Worm (Caenorhabditis elegans) whole organism, L3 larva: Measurements from ENCODE around the gene F19F10.3.
"Not testable (repeated sequence)": the region's sequence is repeated elsewhere in the genome, so short reads cannot be mapped to it uniquely, and the experiment has no call there.

ENCODE experiments used
- R02D3.7 ChIP-seq: fragments of 150-350 bp; optimal IDR thresholded peaks from 2 replicates; lab custom pipeline; 2014; ENCODE audit warnings: missing biosample characterization, missing genetic modification characterization
- ZK546.5 ChIP-seq: sonication (generic microtip); optimal IDR thresholded peaks from 2 replicates; lab custom pipeline; 2017; ENCODE audit warnings: missing biosample characterization, missing genetic modification characterization
- ama-1 ChIP-seq: fragments of 150-350 bp; optimal IDR thresholded peaks from 2 replicates; lab custom pipeline; 2018
- ceh-16 ChIP-seq: sonication (generic microtip); optimal IDR thresholded peaks from 2 replicates; lab custom pipeline; 2017; ENCODE audit warnings: missing biosample characterization, missing genetic modification characterization
- ceh-28 ChIP-seq: fragments of 150-350 bp; optimal IDR thresholded peaks from 2 replicates; lab custom pipeline; 2014; ENCODE audit warnings: missing biosample characterization, missing genetic modification reagents, missing genetic modification characterization
- ceh-82 ChIP-seq: fragments of 150-350 bp; optimal IDR thresholded peaks from 2 replicates; lab custom pipeline; 2014; ENCODE audit warnings: missing biosample characterization, missing genetic modification characterization
- daf-12 ChIP-seq: fragments of 150-350 bp; optimal IDR thresholded peaks from 2 replicates; lab custom pipeline; 2014; ENCODE audit warnings: missing biosample characterization, missing genetic modification reagents, missing genetic modification characterization
- egl-27 ChIP-seq: sonication (generic microtip); optimal IDR thresholded peaks from 4 replicates; lab custom pipeline; 2017; ENCODE audit warnings: missing biosample characterization, missing genetic modification reagents, missing genetic modification characterization
- egl-5 ChIP-seq: fragments of 150-350 bp; optimal IDR thresholded peaks from 2 replicates; lab custom pipeline; 2017; ENCODE audit warnings: missing biosample characterization, missing genetic modification reagents, missing genetic modification characterization, inconsistent platforms
- elt-2 ChIP-seq: sonication (generic microtip); optimal IDR thresholded peaks from 2 replicates; lab custom pipeline; 2016; ENCODE audit warnings: missing genetic modification reagents, mild to moderate bottlenecking, missing genetic modification characterization, missing compliant biosample characterization
- elt-3 ChIP-seq, 3 experiments: fragments of 150-350 bp in 1 of 3; sonication (generic microtip) in 2 of 3; optimal IDR thresholded peaks; 2 replicates in 2 of 3; 4 replicates in 1 of 3; lab custom pipeline; 2014 to 2017; ENCODE audit warnings: missing biosample characterization in 3 of 3, missing genetic modification characterization in 3 of 3
- eor-1 ChIP-seq, 2 experiments: fragments of 150-350 bp; optimal IDR thresholded peaks; 2 replicates each; lab custom pipeline; 2014 to 2018; ENCODE audit warnings: missing biosample characterization in 2 of 2, missing genetic modification characterization in 2 of 2
- fkh-10 ChIP-seq: sonication (generic microtip); optimal IDR thresholded peaks from 2 replicates; lab custom pipeline; 2017; ENCODE audit warnings: missing biosample characterization, missing genetic modification reagents, missing genetic modification characterization
- fos-1 ChIP-seq: fragments of 150-350 bp; optimal IDR thresholded peaks from 2 replicates; lab custom pipeline; 2014; ENCODE audit warnings: missing biosample characterization, missing genetic modification characterization
- hmg-11 ChIP-seq: sonication (generic microtip); optimal IDR thresholded peaks from 2 replicates; lab custom pipeline; 2016; ENCODE audit warnings: missing genetic modification characterization, missing compliant biosample characterization
- jun-1 ChIP-seq: fragments of 150-350 bp; optimal IDR thresholded peaks from 2 replicates; lab custom pipeline; 2014; ENCODE audit warnings: missing biosample characterization, missing genetic modification reagents, missing genetic modification characterization
- lin-15B ChIP-seq: fragments of 150-350 bp; optimal IDR thresholded peaks from 2 replicates; lab custom pipeline; 2014; ENCODE audit warnings: missing biosample characterization, missing genetic modification characterization
- lsy-12 ChIP-seq: sonication (generic microtip); optimal IDR thresholded peaks from 2 replicates; lab custom pipeline; 2016; ENCODE audit warnings: mild to moderate bottlenecking, missing genetic modification characterization, missing compliant biosample characterization
- mdl-1 ChIP-seq: fragments of 150-350 bp; optimal IDR thresholded peaks from 2 replicates; lab custom pipeline; 2014; ENCODE audit warnings: missing biosample characterization, missing genetic modification characterization
- mml-1 ChIP-seq: fragments of 150-350 bp; sonication (generic microtip); optimal IDR thresholded peaks from 3 replicates; lab custom pipeline; 2014; ENCODE audit warnings: missing biosample characterization, missing genetic modification characterization
- nfya-1 ChIP-seq: sonication (generic microtip); optimal IDR thresholded peaks from 2 replicates; lab custom pipeline; 2017; ENCODE audit warnings: missing genetic modification characterization, mild to moderate bottlenecking, missing compliant biosample characterization, antibody characterized with exemption, moderate library complexity; ENCODE audit not compliant: insufficient read depth
- nhr-23 ChIP-seq: fragments of 150-350 bp; optimal IDR thresholded peaks from 2 replicates; lab custom pipeline; 2014; ENCODE audit warnings: missing biosample characterization, missing genetic modification reagents, missing genetic modification characterization
- nhr-237 ChIP-seq: fragments of 150-350 bp; optimal IDR thresholded peaks from 2 replicates; lab custom pipeline; 2014; ENCODE audit warnings: missing biosample characterization, missing genetic modification characterization
- nhr-25 ChIP-seq: sonication (generic microtip); optimal IDR thresholded peaks from 2 replicates; lab custom pipeline; 2017; ENCODE audit warnings: missing biosample characterization, missing genetic modification characterization
- nhr-43 ChIP-seq: sonication (generic microtip); optimal IDR thresholded peaks from 2 replicates; lab custom pipeline; 2016; ENCODE audit warnings: mild to moderate bottlenecking, missing genetic modification characterization, missing compliant biosample characterization; ENCODE audit not compliant: poor library complexity, severe bottlenecking
- nhr-67 ChIP-seq: fragments of 150-350 bp; optimal IDR thresholded peaks from 2 replicates; lab custom pipeline; 2014; ENCODE audit warnings: missing biosample characterization, missing genetic modification characterization
- nhr-76 ChIP-seq: fragments of 150-350 bp; sonication (generic microtip); optimal IDR thresholded peaks from 5 replicates; lab custom pipeline; 2014; ENCODE audit warnings: missing biosample characterization, missing genetic modification characterization
- pqm-1 ChIP-seq: fragments of 150-350 bp; optimal IDR thresholded peaks from 2 replicates; lab custom pipeline; 2017; ENCODE audit warnings: missing biosample characterization, missing genetic modification characterization, inconsistent platforms
- sea-2 ChIP-seq: fragments of 150-350 bp; sonication (generic microtip); optimal IDR thresholded peaks from 4 replicates; lab custom pipeline; 2014; ENCODE audit warnings: missing biosample characterization, missing genetic modification reagents, missing genetic modification characterization
- skn-1 ChIP-seq: fragments of 150-350 bp; optimal IDR thresholded peaks from 2 replicates; lab custom pipeline; 2014; ENCODE audit warnings: missing biosample characterization, missing genetic modification characterization
- snpc-4 ChIP-seq: fragments of 150-350 bp; optimal IDR thresholded peaks from 2 replicates; lab custom pipeline; 2014; ENCODE audit warnings: missing biosample characterization, missing genetic modification characterization
- tbx-2 ChIP-seq: sonication (generic microtip); optimal IDR thresholded peaks from 2 replicates; lab custom pipeline; 2016; ENCODE audit warnings: mild to moderate bottlenecking, missing genetic modification characterization, missing compliant biosample characterization
- unc-39 ChIP-seq: sonication (generic microtip); optimal IDR thresholded peaks from 4 replicates; lab custom pipeline; 2017; ENCODE audit warnings: missing biosample characterization, missing genetic modification characterization
- unc-62 ChIP-seq: fragments of 150-350 bp; sonication (generic microtip); optimal IDR thresholded peaks from 4 replicates; lab custom pipeline; 2014; ENCODE audit warnings: missing biosample characterization, missing genetic modification reagents, missing genetic modification characterization
- zag-1 ChIP-seq: fragments of 150-350 bp; optimal IDR thresholded peaks from 2 replicates; lab custom pipeline; 2014; ENCODE audit warnings: missing biosample characterization, missing genetic modification characterization
- ztf-11 ChIP-seq: fragments of 150-350 bp; optimal IDR thresholded peaks from 2 replicates; lab custom pipeline; 2014; ENCODE audit warnings: missing biosample characterization, missing genetic modification characterization

F19F10.3 gene

ce11 chrV:7551821-7552220, at the start of gene F19F10.3:
TSS of gene F19F10.3 (plus strand) at chrV:7552121.
- TF ChIP-seq mml-1 (tag; lab: Kevin White, UChicago) (no peak), jun-1 (tag; lab: Kevin White, UChicago) (no peak), nhr-43 (tag; lab: Kevin White, UChicago) (no peak), nfya-1 (tag; lab: Kevin White, UChicago) (no peak), egl-5 (no peak), egl-27 (tag; lab: Kevin White, UChicago) (no peak), tbx-2 (no peak), elt-2 (tag; lab: Kevin White, UChicago) (no peak), nhr-67 (tag; lab: Kevin White, UChicago) (no peak), ztf-11 (tag; lab: Kevin White, UChicago) (no peak), mdl-1 (tag; lab: Kevin White, UChicago) (no peak), unc-39 (tag; lab: Kevin White, UChicago) (no peak), ama-1 (lab: Kevin White, UChicago) (no peak), R02D3.7 (no peak), fos-1 (tag; lab: Kevin White, UChicago) (no peak)

ce11 chrV:7504271-7504670, 47.6 kb upstream of the F19F10.3 start, which contains the start of gene srh-229:
TSS of gene srh-229 (minus strand) at chrV:7504371.
- TF ChIP-seq unc-39 (tag; lab: Kevin White, UChicago) (no peak), tbx-2 (no peak), mml-1 (tag; lab: Kevin White, UChicago) (no peak), nhr-67 (tag; lab: Kevin White, UChicago) (no peak), elt-2 (tag; lab: Kevin White, UChicago) (no peak), hmg-11 (tag; lab: Kevin White, UChicago) (no peak), daf-12 (no peak), ceh-16 (tag; lab: Kevin White, UChicago) (no peak), ZK546.5 (tag; lab: Kevin White, UChicago) (no peak)

ce11 chrV:7506207-7506606, 45.7 kb upstream of the F19F10.3 start:
- TF ChIP-seq jun-1 (tag; lab: Kevin White, UChicago) (no peak), elt-2 (tag; lab: Kevin White, UChicago) (peak; percentile 23), ceh-28 (tag; lab: Kevin White, UChicago) (no peak), nhr-43 (tag; lab: Kevin White, UChicago) (peak; percentile 25), sea-2 (GFP tag; lab: Kevin White, UChicago) (no peak), ceh-16 (tag; lab: Kevin White, UChicago) (no peak), tbx-2 (no peak), zag-1 (tag; lab: Kevin White, UChicago) (no peak), egl-27 (tag; lab: Kevin White, UChicago) (no peak), hmg-11 (tag; lab: Kevin White, UChicago) (no peak), lsy-12 (tag; lab: Kevin White, UChicago) (no peak), R02D3.7 (no peak), elt-3 (tag; optimal IDR thresholded peaks at IDR 0.05; lab: Kevin White, UChicago) (no peak), ama-1 (lab: Kevin White, UChicago) (no peak), snpc-4 (tag; lab: Kevin White, UChicago) (no peak), nhr-23 (no peak), egl-5 (no peak)

DNA sequence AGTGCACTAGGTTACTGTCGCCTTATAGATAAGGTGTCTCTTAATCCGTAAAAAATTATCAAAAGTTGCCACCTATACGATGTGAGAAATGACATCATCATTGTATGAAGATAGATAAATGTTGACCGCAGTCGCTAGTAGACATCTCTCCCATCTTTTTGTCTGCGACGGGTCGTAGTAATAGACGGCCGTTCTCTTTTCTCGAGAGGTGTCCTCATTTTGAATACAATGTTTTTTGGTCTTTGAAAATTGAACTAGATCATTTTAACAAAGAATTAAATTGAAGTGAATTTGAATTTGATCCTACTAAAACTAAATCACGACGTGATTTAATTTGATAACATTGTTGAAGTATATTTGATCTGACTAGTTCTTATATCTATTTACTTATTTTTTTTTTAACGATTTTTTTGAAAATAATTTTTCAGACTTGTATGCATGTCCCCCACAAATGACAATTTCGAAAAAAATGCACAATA, 43.3 kb upstream of the F19F10.3 start, which contains the start of the genes str-31 and nhr-172:
TSS of gene str-31 (minus strand) at position 101 of the 479 bp plus-strand sequence.
TSS of gene nhr-172 (plus strand) at position 429 of the 479 bp plus-strand sequence.
- TF ChIP-seq fkh-10 (GFP tag; lab: Kevin White, UChicago) = no peak
- peak; percentile 56 for TF ChIP-seq nhr-23
- no peak for TF ChIP-seq skn-1 (tag; lab: Kevin White, UChicago)
- no peak for TF ChIP-seq nhr-43 (tag; lab: Kevin White, UChicago)
- no peak for TF ChIP-seq egl-5

ce11 chrV:7511465-7511864, 40.5 kb upstream of the F19F10.3 start, which contains the start of gene nhr-171:
TSS of gene nhr-171 (plus strand) at chrV:7511765.
- TF ChIP-seq ama-1 (lab: Kevin White, UChicago); elt-3 (tag; optimal IDR thresholded peaks at IDR 0.05; lab: Kevin White, UChicago); fkh-10 (GFP tag; lab: Kevin White, UChicago): not testable (repeated sequence)

DNA sequence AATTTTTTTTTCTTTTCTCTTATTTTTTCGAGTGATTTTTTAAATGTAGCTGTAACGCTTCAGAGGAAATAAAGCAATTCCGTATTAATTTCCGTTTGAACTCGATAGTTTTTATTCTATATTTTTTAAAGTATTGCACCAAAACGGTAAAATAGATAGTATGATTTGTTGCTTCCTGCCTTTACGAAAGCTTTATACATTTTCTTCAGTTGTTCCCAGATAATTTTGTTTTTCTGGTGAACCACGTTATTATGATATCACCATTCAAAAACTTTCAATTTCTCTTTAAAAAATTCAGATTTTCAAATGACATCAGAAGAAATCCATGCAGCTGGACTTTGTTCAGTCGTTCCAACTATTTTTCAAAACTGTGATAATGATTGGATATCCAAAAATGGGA, 37.0 kb upstream of the F19F10.3 start, which contains the start of gene srb-18:
TSS of gene srb-18 (plus strand) at position 301 of the 400 bp plus-strand sequence.
- no peak for TF ChIP-seq unc-62 (GFP tag; lab: Kevin White, UChicago)
- TF ChIP-seq ztf-11 (tag; lab: Kevin White, UChicago) = no peak
- no peak for TF ChIP-seq egl-5
- TF ChIP-seq ceh-82 (tag; lab: Kevin White, UChicago) = no peak
- no peak for TF ChIP-seq nhr-67 (tag; lab: Kevin White, UChicago)
- TF ChIP-seq pqm-1 (tag; lab: Kevin White, UChicago) = no peak
- TF ChIP-seq elt-2 (tag; lab: Kevin White, UChicago) = no peak
- no peak for TF ChIP-seq eor-1 (tag; optimal IDR thresholded peaks at IDR 0.05; lab: Kevin White, UChicago)
- TF ChIP-seq nhr-25 (tag; lab: Kevin White, UChicago) = no peak
- no peak for TF ChIP-seq nhr-237
- TF ChIP-seq nhr-76 (tag; lab: Kevin White, UChicago) = no peak
- TF ChIP-seq elt-3 (tag; optimal IDR thresholded peaks at IDR 0.05; lab: Kevin White, UChicago) = no peak
- no peak for TF ChIP-seq nfya-1 (tag; lab: Kevin White, UChicago)
- no peak for TF ChIP-seq fkh-10 (GFP tag; lab: Kevin White, UChicago)
- TF ChIP-seq ceh-28 (tag; lab: Kevin White, UChicago) = no peak
- TF ChIP-seq ama-1 (lab: Kevin White, UChicago) = no peak
- TF ChIP-seq nhr-43 (tag; lab: Kevin White, UChicago) = no peak
- no peak for TF ChIP-seq mml-1 (tag; lab: Kevin White, UChicago)
- no peak for TF ChIP-seq lin-15B (tag; lab: Kevin White, UChicago)
- TF ChIP-seq egl-27 (tag; lab: Kevin White, UChicago) = no peak
